Worm (Caenorhabditis elegans) whole organism, young adult: ENCODE measurements around the gene cone-1.

Source experiments
- efl-1 ChIP-seq: fragments of 150-350 bp; optimal IDR thresholded peaks from 2 replicates; lab custom pipeline; 2014; ENCODE audit warnings: missing biosample characterization, missing genetic modification reagents, missing genetic modification characterization
- hlh-26 ChIP-seq: fragments of 200-800 bp; sonication (Bioruptor generic); conservative IDR thresholded peaks from 2 replicates; pipeline ENCODE4 v1.3.6; 2022; ENCODE audit warnings: missing genetic modification reagents, missing genetic modification characterization, missing compliant biosample characterization
- rec-8 ChIP-seq, 2 experiments: sonication (generic microtip); optimal IDR thresholded peaks; 2 replicates each; lab custom pipeline; 2016; ENCODE audit warnings: mild to moderate bottlenecking in 2 of 2, missing genetic modification characterization in 2 of 2, missing genetic modification reagents in 2 of 2, missing genotype in 2 of 2, missing biosample characterization in 1 of 2, missing compliant biosample characterization in 1 of 2, moderate library complexity in 1 of 2

- TF ChIP-seq hlh-26 (GFP tag; lab: Robert Waterston, UW) = no peak
- TF ChIP-seq efl-1 (GFP tag; lab: Kevin White, UChicago) = peak; percentile 38
- no peak for TF ChIP-seq rec-8 (tag; optimal IDR thresholded peaks at IDR 0.05; lab: Kevin White, UChicago)
These were observed 1.7 kb upstream of the cone-1 start, which contains the start of the genes Y54F10AM.15, rbc-2 and ndua-8 for ce11 chrIII:2528621-2529113.
